Fruit fly (Drosophila melanogaster): Measurements from ENCODE around the gene opm.

The opm gene

dm6 chrX:15080780-15081402 is 14.7 kb upstream of the opm start, which contains the start of gene CG33177 (continued):
- peak; percentile 18 for TF ChIP-seq Chrac-16 (GFP tag; optimal IDR thresholded peaks at IDR 0.05)
- no peak for TF ChIP-seq fd96Cb (tag; optimal IDR thresholded peaks at IDR 0.05)
- TF ChIP-seq so (GFP tag; IDR thresholded peaks at IDR 0.05), result no peak
- no peak for TF ChIP-seq vnd (GFP tag; IDR thresholded peaks at IDR 0.05; ENCODE audit: partially characterized antibody)
- peak; percentile 33 for TF ChIP-seq CG10267 (tag; optimal IDR thresholded peaks at IDR 0.05)
- TF ChIP-seq Nf-YB (GFP tag; optimal IDR thresholded peaks at IDR 0.05), result no peak
- no peak for TF ChIP-seq H15 (GFP tag; IDR thresholded peaks at IDR 0.05)
- peak; percentile 23 for TF ChIP-seq CG18262 (tag; optimal IDR thresholded peaks at IDR 0.05)
- TF ChIP-seq Ptx1 (GFP tag; IDR thresholded peaks at IDR 0.05), result no peak; the same call in 1 of the 2 replicates
- TF ChIP-seq grn (GFP tag; optimal IDR thresholded peaks at IDR 0.05), result peak; percentile 30
- TF ChIP-seq CG1792 (GFP tag; optimal IDR thresholded peaks at IDR 0.05), result no peak
- peak; percentile 10 to 84 for TF ChIP-seq Pdp1 (GFP tag; optimal IDR thresholded peaks at IDR 0.05)
- TF ChIP-seq gcm2 (GFP tag; optimal IDR thresholded peaks at IDR 0.05), result no peak
- no peak for TF ChIP-seq al (GFP tag; IDR thresholded peaks at IDR 0.05)
- no peak for TF ChIP-seq CG31388 (GFP tag; optimal IDR thresholded peaks at IDR 0.05)
- no peak for TF ChIP-seq CG4617 (GFP tag; optimal IDR thresholded peaks at IDR 0.05; ENCODE audit: borderline replicate concordance)
- TF ChIP-seq CG2678 (tag; optimal IDR thresholded peaks at IDR 0.05), result no peak
- no peak for TF ChIP-seq pnt (GFP tag; optimal IDR thresholded peaks at IDR 0.05)
- TF ChIP-seq maf-S (GFP tag; optimal IDR thresholded peaks at IDR 0.05), result no peak
- 0 out of 2 replicates have a peak, but pooled peaks have one; percentile 10 for TF ChIP-seq amos (GFP tag; IDR thresholded peaks at IDR 0.05; ENCODE audit: partially characterized antibody)
- TF ChIP-seq CG33557 (GFP tag; optimal IDR thresholded peaks at IDR 0.05), result no peak
- no peak for TF ChIP-seq NK7.1 (GFP tag; optimal IDR thresholded peaks at IDR 0.05)
- TF ChIP-seq Mes4 (GFP tag; optimal IDR thresholded peaks at IDR 0.05), result peak; percentile 5
- TF ChIP-seq CG2116 (GFP tag; optimal IDR thresholded peaks at IDR 0.05), result peak; percentile 3
- TF ChIP-seq lola (GFP tag; optimal IDR thresholded peaks at IDR 0.05), result no peak
- TF ChIP-seq org-1 (GFP tag; optimal IDR thresholded peaks at IDR 0.05), result no peak
- no peak for TF ChIP-seq CG14860 (GFP tag; IDR thresholded peaks at IDR 0.05; ENCODE audit: partially characterized antibody)
- TF ChIP-seq CG4820 (GFP tag; optimal IDR thresholded peaks at IDR 0.05), result no peak
- TF ChIP-seq B-H2 (GFP tag; optimal IDR thresholded peaks at IDR 0.05), result peak; percentile 39
- no peak for TF ChIP-seq ATbp (GFP tag; optimal IDR thresholded peaks at IDR 0.05)
- TF ChIP-seq luna (GFP tag; optimal IDR thresholded peaks at IDR 0.05), result no peak
- no peak for TF ChIP-seq tna (GFP tag; IDR thresholded peaks at IDR 0.05; ENCODE audit: partially characterized antibody)
- no peak for TF ChIP-seq chm (GFP tag; IDR thresholded peaks at IDR 0.05)
- TF ChIP-seq kay (GFP tag; optimal IDR thresholded peaks at IDR 0.05), result no peak
- no peak for TF ChIP-seq CG34422 (GFP tag; IDR thresholded peaks at IDR 0.05)
- TF ChIP-seq CG13894 (tag; optimal IDR thresholded peaks at IDR 0.05), result no peak
- TF ChIP-seq Optix (GFP tag; IDR thresholded peaks at IDR 0.05), result no peak
- no peak for TF ChIP-seq CG31224 (GFP tag; IDR thresholded peaks at IDR 0.05)
- TF ChIP-seq D19A (tag; optimal IDR thresholded peaks at IDR 0.05), result no peak

- TF ChIP-seq D19B (GFP tag; optimal IDR thresholded peaks at IDR 0.05) (peak; percentile 2), CG2875 (GFP tag; optimal IDR thresholded peaks at IDR 0.05) (no peak), chif (GFP tag; optimal IDR thresholded peaks at IDR 0.05) (no peak), CG6813 (GFP tag; optimal IDR thresholded peaks at IDR 0.05) (no peak), dati (GFP tag; IDR thresholded peaks at IDR 0.05) (no peak), ind (GFP tag; optimal IDR thresholded peaks at IDR 0.05) (no peak), CG6654 (GFP tag; optimal IDR thresholded peaks at IDR 0.05) (no peak), Ets65A (GFP tag) (no peak), Atf6 (GFP tag; IDR thresholded peaks at IDR 0.05) (no peak), CG9932 (GFP tag; IDR thresholded peaks at IDR 0.05) (no peak), Lpt (GFP tag; optimal IDR thresholded peaks at IDR 0.05) (no peak), nom (GFP tag; optimal IDR thresholded peaks at IDR 0.05) (peak; percentile 93), shn (GFP tag; optimal IDR thresholded peaks at IDR 0.05) (no peak), Rx (GFP tag; IDR thresholded peaks at IDR 0.05) (no peak)
These were observed 13.7 kb upstream of the opm start for dm6 chrX:15079945-15080344.
